Worm (Caenorhabditis elegans): Measurements from ENCODE around the gene F28B4.3.

F28B4.3 gene

DNA sequence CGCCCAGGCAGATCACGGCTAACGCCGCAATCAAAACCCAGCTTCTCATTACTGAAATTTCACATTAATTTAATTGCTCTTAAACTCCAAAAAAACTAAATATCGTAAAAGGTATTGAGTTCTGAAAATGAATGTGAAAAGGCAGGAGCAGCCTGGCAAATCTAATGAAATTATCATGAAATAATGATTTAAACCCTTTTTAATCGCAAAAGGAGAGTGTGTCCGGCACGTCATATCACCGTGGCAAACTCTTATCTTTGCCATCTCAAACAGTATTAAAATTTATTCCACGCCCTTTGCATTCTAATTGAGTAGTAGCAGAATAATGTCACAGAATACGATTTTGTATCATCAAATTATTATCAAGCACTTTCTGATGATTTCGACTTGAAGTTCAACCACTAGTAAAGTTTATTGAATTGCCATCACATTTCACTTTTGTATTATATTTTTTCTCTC is at the start of gene F28B4.3:
Gene F28B4.3 (minus strand): TSS at position 51 of the 459 bp plus-strand sequence.
- TF ChIP-seq pqm-1 (tag; optimal IDR thresholded peaks at IDR 0.05) (peak; percentile 92), ztf-11 (tag; optimal IDR thresholded peaks at IDR 0.05) (no peak), ceh-28 (tag; optimal IDR thresholded peaks at IDR 0.05) (no peak), egl-27 (tag; optimal IDR thresholded peaks at IDR 0.05) (no peak), elt-2 (tag; optimal IDR thresholded peaks at IDR 0.05) (peak; percentile 95), ZK546.5 (tag; optimal IDR thresholded peaks at IDR 0.05) (no peak), nfya-1 (tag; optimal IDR thresholded peaks at IDR 0.05; ENCODE audit: insufficient read depth) (no peak), jun-1 (tag; optimal IDR thresholded peaks at IDR 0.05) (peak; percentile 41)

DNA sequence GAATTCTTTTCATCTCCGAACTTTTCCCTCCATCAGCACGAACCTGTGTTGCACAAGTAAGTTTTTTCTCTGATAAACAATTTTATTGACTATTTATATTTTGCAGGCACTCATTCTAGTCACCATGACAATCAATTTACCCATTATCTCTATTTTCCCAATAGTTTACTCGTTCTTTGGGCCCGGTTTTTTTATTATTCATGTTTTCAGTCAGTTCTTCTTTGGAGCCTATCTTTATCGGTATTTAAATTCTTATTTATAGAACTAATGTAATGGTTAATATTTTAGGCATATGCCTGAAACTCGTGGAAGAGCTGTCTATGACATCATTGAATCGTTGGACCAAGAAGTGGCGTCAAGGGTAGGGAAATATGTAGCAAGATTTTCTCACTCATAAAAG is 49.8 kb upstream of the F28B4.3 start:
- TF ChIP-seq ceh-82 (tag; optimal IDR thresholded peaks at IDR 0.05) (no peak), nhr-67 (tag; optimal IDR thresholded peaks at IDR 0.05) (no peak), ztf-11 (tag; optimal IDR thresholded peaks at IDR 0.05) (no peak), mdl-1 (tag; optimal IDR thresholded peaks at IDR 0.05) (no peak), nhr-28 (tag; optimal IDR thresholded peaks at IDR 0.05) (no peak), egl-27 (tag; optimal IDR thresholded peaks at IDR 0.05) (no peak), zag-1 (tag; optimal IDR thresholded peaks at IDR 0.05) (no peak), mml-1 (tag; optimal IDR thresholded peaks at IDR 0.05) (no peak), fkh-10 (GFP tag; optimal IDR thresholded peaks at IDR 0.05) (no peak), nhr-12 (tag; optimal IDR thresholded peaks at IDR 0.05) (no peak), nhr-25 (tag; optimal IDR thresholded peaks at IDR 0.05) (no peak), ama-1 (optimal IDR thresholded peaks at IDR 0.05) (no peak), unc-62 (GFP tag; optimal IDR thresholded peaks at IDR 0.05) (no peak), nhr-23 (tag; optimal IDR thresholded peaks at IDR 0.05) (no peak), egl-5 (tag; optimal IDR thresholded peaks at IDR 0.05) (no peak), pha-4 (tag; optimal IDR thresholded peaks at IDR 0.05) (no peak), nhr-43 (tag; optimal IDR thresholded peaks at IDR 0.05; ENCODE audit: poor library complexity, severe bottlenecking) (no peak), pqm-1 (tag; optimal IDR thresholded peaks at IDR 0.05) (no peak), nhr-76 (tag; optimal IDR thresholded peaks at IDR 0.05) (no peak), ceh-28 (tag; optimal IDR thresholded peaks at IDR 0.05) (no peak)

DNA sequence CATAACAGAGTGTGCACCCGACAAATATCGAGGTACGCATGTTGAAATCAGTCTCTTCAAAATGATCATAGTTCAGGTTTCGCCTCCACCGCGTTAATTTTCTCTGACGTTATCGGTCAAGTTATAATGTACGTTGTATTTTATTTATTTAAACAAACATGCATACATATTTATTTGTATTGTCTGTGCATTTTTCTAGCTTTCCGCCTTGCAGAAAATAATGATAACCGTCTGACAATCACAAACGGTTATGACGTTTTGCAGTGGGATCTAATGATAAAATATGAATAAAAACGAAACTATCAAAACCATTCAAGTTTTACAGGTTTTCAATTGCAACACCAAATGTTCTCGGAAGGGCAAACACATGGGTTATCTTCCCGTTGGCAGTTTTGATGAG is 48.0 kb upstream of the F28B4.3 start:
- TF ChIP-seq nhr-76 (tag; optimal IDR thresholded peaks at IDR 0.05): no peak
- TF ChIP-seq jun-1 (tag; optimal IDR thresholded peaks at IDR 0.05): peak; percentile 19
- no peak for TF ChIP-seq nhr-237 (tag; optimal IDR thresholded peaks at IDR 0.05)
- TF ChIP-seq nhr-25 (tag; optimal IDR thresholded peaks at IDR 0.05): no peak
- no peak for TF ChIP-seq ceh-9 (tag; optimal IDR thresholded peaks at IDR 0.05)
- TF ChIP-seq nhr-11 (tag; optimal IDR thresholded peaks at IDR 0.05): no peak
- no peak for TF ChIP-seq nhr-23 (tag; optimal IDR thresholded peaks at IDR 0.05)
- no peak for TF ChIP-seq aly-2 (tag; optimal IDR thresholded peaks at IDR 0.05)
- no peak for TF ChIP-seq ceh-82 (tag; optimal IDR thresholded peaks at IDR 0.05)
- peak; percentile 12 for TF ChIP-seq pha-4 (tag; optimal IDR thresholded peaks at IDR 0.05)
- no peak for TF ChIP-seq lsy-12 (tag; optimal IDR thresholded peaks at IDR 0.05)
- TF ChIP-seq zag-1 (tag; optimal IDR thresholded peaks at IDR 0.05): no peak
- no peak for TF ChIP-seq R02D3.7 (tag; optimal IDR thresholded peaks at IDR 0.05)
- TF ChIP-seq ceh-16 (tag; optimal IDR thresholded peaks at IDR 0.05): no peak
- no peak for TF ChIP-seq elt-1 (tag; optimal IDR thresholded peaks at IDR 0.05)
- no peak for TF ChIP-seq elt-3 (tag; optimal IDR thresholded peaks at IDR 0.05)
- no peak for TF ChIP-seq egl-5 (tag; optimal IDR thresholded peaks at IDR 0.05)
- peak; percentile 55 for TF ChIP-seq pqm-1 (tag; optimal IDR thresholded peaks at IDR 0.05)
- no peak for TF ChIP-seq nfya-1 (tag; optimal IDR thresholded peaks at IDR 0.05; ENCODE audit: insufficient read depth)
- no peak for TF ChIP-seq tbx-2 (tag; optimal IDR thresholded peaks at IDR 0.05)
- no peak for TF ChIP-seq skn-1 (tag; optimal IDR thresholded peaks at IDR 0.05)
- TF ChIP-seq elt-2 (tag; optimal IDR thresholded peaks at IDR 0.05): peak; percentile 79
- TF ChIP-seq nhr-77 (tag; optimal IDR thresholded peaks at IDR 0.05): no peak
- TF ChIP-seq fos-1 (tag; optimal IDR thresholded peaks at IDR 0.05): no peak

DNA sequence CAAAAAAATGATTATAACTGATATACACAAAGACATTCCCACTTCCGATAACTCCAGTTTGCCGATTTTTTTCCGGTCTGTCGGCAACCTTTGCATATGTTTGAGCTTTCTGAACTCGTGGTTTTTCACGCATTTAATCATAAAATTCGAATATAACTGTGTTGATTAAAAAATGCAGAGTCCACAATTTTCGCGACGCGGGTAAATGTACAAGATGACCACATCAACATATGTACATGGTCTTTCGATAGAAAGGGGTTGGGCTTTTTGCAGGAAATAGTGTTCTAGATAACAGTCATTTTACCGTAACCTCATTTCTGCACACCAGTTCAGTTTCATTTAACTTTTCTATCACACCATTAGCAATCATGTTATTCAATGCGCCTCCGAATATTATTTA is 47.1 kb upstream of the F28B4.3 start, which contains the start of gene K09C4.5:
Gene K09C4.5 (plus strand): TSS at position 326 of the 400 bp plus-strand sequence.
- TF ChIP-seq pqm-1 (tag; optimal IDR thresholded peaks at IDR 0.05) (peak; percentile 30), unc-62 (GFP tag; optimal IDR thresholded peaks at IDR 0.05) (no peak), elt-2 (tag; optimal IDR thresholded peaks at IDR 0.05) (peak; percentile 49), nhr-237 (tag; optimal IDR thresholded peaks at IDR 0.05) (no peak), ama-1 (optimal IDR thresholded peaks at IDR 0.05) (no peak), nhr-76 (tag; optimal IDR thresholded peaks at IDR 0.05) (no peak), pha-4 (tag; optimal IDR thresholded peaks at IDR 0.05) (peak; percentile 11)

Data from whole organism, L3 larva.